Worm (Caenorhabditis elegans) whole organism, mixed stage, embryonic: ENCODE data around the gene srz-12.

ENCODE experiments used
- bed-3 ChIP-seq: fragments of 200-800 bp; sonication (Bioruptor generic); optimal IDR thresholded peaks from 3 replicates; lab custom pipeline; 2018; ENCODE audit warnings: mild to moderate bottlenecking, missing genetic modification characterization, moderate library complexity, missing compliant biosample characterization
- blmp-1 ChIP-seq: fragments of 150-350 bp; optimal IDR thresholded peaks from 2 replicates; lab custom pipeline; 2014; ENCODE audit warnings: missing biosample characterization, missing genetic modification characterization
- ceh-39 ChIP-seq: fragments of 150-350 bp; optimal IDR thresholded peaks from 2 replicates; lab custom pipeline; 2014; ENCODE audit warnings: missing biosample characterization, missing genetic modification characterization
- ces-1 ChIP-seq: fragments of 150-350 bp; optimal IDR thresholded peaks from 2 replicates; lab custom pipeline; 2014; ENCODE audit warnings: missing biosample characterization, missing genetic modification reagents, missing genetic modification characterization
- elt-1 ChIP-seq: sonication (generic microtip); optimal IDR thresholded peaks from 2 replicates; lab custom pipeline; 2017; ENCODE audit warnings: missing genetic modification characterization, mild to moderate bottlenecking, missing compliant biosample characterization, antibody characterized with exemption, moderate library complexity, borderline replicate concordance; ENCODE audit not compliant: insufficient read depth
- flh-1 ChIP-seq: fragments of 200-800 bp; sonication (Bioruptor generic); optimal IDR thresholded peaks from 2 replicates; lab custom pipeline; 2018; ENCODE audit warnings: mild to moderate bottlenecking, missing genetic modification characterization, moderate library complexity, missing compliant biosample characterization
- lsy-2 ChIP-seq: fragments of 150-350 bp; optimal IDR thresholded peaks from 2 replicates; lab custom pipeline; 2014; ENCODE audit warnings: missing biosample characterization, missing genetic modification characterization
- mep-1 ChIP-seq: fragments of 150-350 bp; optimal IDR thresholded peaks from 2 replicates; lab custom pipeline; 2017; ENCODE audit warnings: missing biosample characterization, missing genetic modification reagents, missing genetic modification characterization, inconsistent platforms
- nhr-12 ChIP-seq: fragments of 150-350 bp; optimal IDR thresholded peaks from 2 replicates; lab custom pipeline; 2014; ENCODE audit warnings: missing biosample characterization, missing genetic modification characterization
- nhr-76 ChIP-seq: sonication (generic microtip); optimal IDR thresholded peaks from 2 replicates; lab custom pipeline; 2017; ENCODE audit warnings: missing biosample characterization, missing genetic modification characterization
- pha-4 ChIP-seq: fragments of 150-350 bp; optimal IDR thresholded peaks from 2 replicates; lab custom pipeline; 2018; ENCODE audit warnings: missing biosample characterization, missing genetic modification reagents, missing genetic modification characterization
- unc-39 ChIP-seq: fragments of 150-350 bp; optimal IDR thresholded peaks from 2 replicates; lab custom pipeline; 2014; ENCODE audit warnings: missing biosample characterization, missing genetic modification characterization
- zip-8 ChIP-seq: fragments of 150-350 bp; optimal IDR thresholded peaks from 2 replicates; lab custom pipeline; 2014; ENCODE audit warnings: missing biosample characterization, missing genetic modification characterization
- ztf-11 ChIP-seq: fragments of 150-350 bp; optimal IDR thresholded peaks from 2 replicates; lab custom pipeline; 2014; ENCODE audit warnings: missing biosample characterization, missing genetic modification characterization

ce11 chrV:15870356-15870755 lies 7.9 kb upstream of the srz-12 start, which contains the start of gene str-57:
- TF ChIP-seq blmp-1 (tag; lab: Kevin White, UChicago) (no peak), bed-3 (GFP tag; lab: Kevin White, UChicago) (no peak), nhr-12 (no peak), ceh-39 (tag; lab: Kevin White, UChicago) (no peak), unc-39 (no peak), nhr-76 (tag; lab: Kevin White, UChicago) (no peak), pha-4 (tag; lab: Kevin White, UChicago) (no peak), lsy-2 (tag; lab: Kevin White, UChicago) (no peak), mep-1 (no peak), ces-1 (no peak), zip-8 (no peak), flh-1 (no peak), ztf-11 (no peak), elt-1 (tag; lab: Kevin White, UChicago) (no peak)
